Fruit fly (Drosophila melanogaster) Kc167 (cell line): Measurements from ENCODE around the gene Pxd.

Experiments
- Myc ChIP-seq: fragments of >200 bp; optimal IDR thresholded peaks from 2 replicates; lab custom pipeline; 2017; ENCODE audit warnings: missing external identifiers
- Sin3A ChIP-seq: fragments of >200 bp; optimal IDR thresholded peaks from 2 replicates; lab custom pipeline; 2018; ENCODE audit warnings: missing external identifiers
- h ChIP-seq: fragments of >200 bp; optimal IDR thresholded peaks from 3 replicates; lab custom pipeline; 2018; ENCODE audit warnings: missing external identifiers
- insv ChIP-seq: fragments of >200 bp; optimal IDR thresholded peaks from 3 replicates; lab custom pipeline; 2018; ENCODE audit warnings: missing external identifiers
- psq ChIP-seq: fragments of >200 bp; optimal IDR thresholded peaks from 2 replicates; lab custom pipeline; 2017; ENCODE audit warnings: missing external identifiers
- ttk ChIP-seq: sonication (Bioruptor generic); optimal IDR thresholded peaks from 2 replicates; lab custom pipeline; 2017; ENCODE audit warnings: missing external identifiers

Gene Pxd

dm6 chr3R:17007336-17007735 is 7.0 kb upstream of the Pxd start:
- no peak for TF ChIP-seq Myc (lab: Kevin White, UChicago)
- no peak for TF ChIP-seq h (lab: Kevin White, UChicago)
- TF ChIP-seq psq: no peak
- TF ChIP-seq ttk (lab: Kevin White, UChicago): no peak
- TF ChIP-seq Sin3A: no peak
- TF ChIP-seq insv (lab: Kevin White, UChicago): no peak

DNA sequence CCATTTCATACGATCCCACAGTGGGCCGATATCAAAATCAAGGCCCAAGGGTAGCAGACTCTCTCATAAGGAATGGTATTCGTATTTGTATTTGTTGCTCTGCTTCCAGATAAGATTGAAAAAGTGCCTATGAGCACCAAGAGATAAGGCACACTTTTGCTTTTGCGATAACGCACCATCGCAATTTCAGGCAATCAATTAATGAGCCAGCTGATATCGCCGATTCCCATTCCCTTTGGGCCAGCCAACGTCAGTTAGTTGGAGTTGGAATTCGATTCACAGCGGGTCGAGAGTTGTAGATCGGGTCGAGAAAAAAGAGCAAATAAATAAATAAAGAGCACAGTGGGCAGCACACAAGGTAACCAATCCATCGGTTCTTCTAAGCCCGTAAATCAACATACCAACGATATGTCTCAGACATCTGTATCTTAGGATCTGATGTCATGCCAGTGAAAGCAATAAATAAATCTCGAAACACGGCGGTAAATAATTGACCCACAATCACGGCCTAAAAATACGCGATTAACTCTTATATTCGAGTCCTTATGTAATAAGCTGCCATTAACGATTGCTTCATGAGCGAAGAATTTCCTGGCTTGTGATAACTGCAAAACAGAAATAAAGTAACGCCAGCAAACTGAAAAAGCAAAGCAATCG is 6.2 kb upstream of the Pxd start, which contains the start of gene CG8907:
Gene CG8907 (plus strand): TSS at position 252 of the 657 bp plus-strand sequence.
- TF ChIP-seq psq (no peak), h (lab: Kevin White, UChicago) (no peak), insv (lab: Kevin White, UChicago) (no peak), Sin3A (no peak)

DNA sequence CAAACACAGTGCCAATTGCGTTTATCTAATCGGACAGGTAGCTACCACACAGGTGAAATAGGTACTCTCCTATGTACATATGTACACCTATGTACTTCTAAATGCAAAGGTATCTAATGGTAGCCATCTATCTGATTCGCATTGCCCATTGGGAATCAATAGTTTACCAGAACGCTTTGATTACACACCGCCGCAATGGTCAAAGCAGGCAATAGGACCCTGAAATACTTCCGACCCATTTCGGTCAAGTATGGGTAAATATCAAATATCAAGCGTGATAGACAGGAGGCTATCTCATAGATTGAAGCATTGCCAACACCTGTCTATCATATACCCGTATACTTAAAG is 5.7 kb upstream of the Pxd start:
- TF ChIP-seq ttk (lab: Kevin White, UChicago) (no peak), insv (lab: Kevin White, UChicago) (no peak)

DNA sequence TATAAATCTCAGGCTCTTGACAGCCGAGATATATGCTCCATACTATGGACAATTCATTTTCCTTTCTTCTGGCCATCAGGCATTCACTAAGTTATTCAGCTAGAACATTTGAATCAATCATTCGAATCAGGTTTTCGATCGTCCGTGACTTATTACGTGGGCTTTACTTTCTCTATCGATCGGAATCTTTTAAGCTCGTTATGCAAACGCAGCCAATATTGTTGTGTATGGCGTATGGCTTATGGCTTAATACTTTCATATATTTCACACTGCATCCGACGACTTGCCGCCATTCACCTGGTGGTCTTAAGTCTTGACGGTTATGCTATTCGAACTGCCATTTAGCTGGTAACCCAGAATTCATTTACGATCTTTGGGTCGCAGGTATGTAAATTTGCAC is 1.8 kb downstream of the Pxd start:
- no peak for TF ChIP-seq psq
- TF ChIP-seq insv (lab: Kevin White, UChicago): no peak
- no peak for TF ChIP-seq Sin3A
- TF ChIP-seq Myc (lab: Kevin White, UChicago): no peak
- TF ChIP-seq ttk (lab: Kevin White, UChicago): no peak
- no peak for TF ChIP-seq h (lab: Kevin White, UChicago)

dm6 chr3R:17018902-17019527 is 4.6 kb downstream of the Pxd start:
- no peak for TF ChIP-seq Myc (lab: Kevin White, UChicago)
- TF ChIP-seq Sin3A: no peak
- no peak for TF ChIP-seq ttk (lab: Kevin White, UChicago)

- TF ChIP-seq Myc (lab: Kevin White, UChicago) (no peak), insv (lab: Kevin White, UChicago) (no peak), psq (no peak), h (lab: Kevin White, UChicago) (no peak), ttk (lab: Kevin White, UChicago) (no peak), Sin3A (no peak)
Measured at dm6 chr3R:17020956-17021355, 6.6 kb downstream of the Pxd start, which contains the start of gene Adsl. Adsl (minus strand) TSS chr3R:17021120.

DNA sequence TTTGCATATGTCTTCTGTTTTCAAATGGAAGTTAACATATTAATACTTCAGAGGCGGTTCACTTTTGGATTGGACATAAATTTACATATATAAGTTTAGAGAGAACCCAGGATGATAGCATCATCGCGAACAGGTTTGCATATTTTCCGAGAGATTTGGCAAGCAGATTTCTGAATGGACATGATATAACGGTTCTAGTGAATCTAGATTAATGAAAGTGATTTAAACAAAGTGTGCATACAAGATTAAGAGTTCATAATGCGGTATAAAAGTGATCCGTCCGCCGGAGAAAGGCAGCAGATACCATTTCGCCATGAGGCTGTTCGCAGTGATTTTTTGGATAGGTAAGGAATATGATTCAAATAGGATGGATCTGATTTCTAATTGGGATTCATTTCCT is 14.0 kb downstream of the Pxd start, which contains the start of gene CG5225:
Gene CG5225 (plus strand): TSS at position 301 of the 400 bp plus-strand sequence.
- TF ChIP-seq insv (lab: Kevin White, UChicago): no peak
- no peak for TF ChIP-seq Sin3A
- no peak for TF ChIP-seq ttk (lab: Kevin White, UChicago)
- TF ChIP-seq Myc (lab: Kevin White, UChicago): no peak
- TF ChIP-seq h (lab: Kevin White, UChicago): no peak
- TF ChIP-seq psq: no peak

DNA sequence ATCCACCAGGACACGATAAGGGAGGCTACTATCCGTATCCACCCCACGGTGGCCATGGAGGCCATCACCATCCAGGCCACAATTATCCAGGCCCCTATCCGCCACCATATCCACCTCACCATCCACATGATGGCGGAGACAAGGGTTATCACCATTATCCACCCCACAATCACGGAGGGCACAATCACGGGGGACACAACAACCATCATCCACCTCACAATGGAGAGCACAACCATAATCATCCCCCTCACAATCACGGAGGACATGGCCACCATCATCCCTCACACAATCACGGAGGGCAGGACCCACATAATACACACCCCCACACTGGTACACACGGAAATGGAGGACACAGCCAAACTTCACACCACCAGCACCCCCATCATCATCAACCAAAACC is 15.4 kb downstream of the Pxd start:
- TF ChIP-seq ttk (lab: Kevin White, UChicago) (no peak), insv (lab: Kevin White, UChicago) (no peak), Myc (lab: Kevin White, UChicago) (no peak), Sin3A (no peak), psq (no peak), h (lab: Kevin White, UChicago) (no peak)

dm6 chr3R:17031502-17031901 is 17.1 kb downstream of the Pxd start, which contains the start of gene CG31268:
CG31268 (plus strand) TSS chr3R:17031802.
- TF ChIP-seq ttk (lab: Kevin White, UChicago) (no peak), Myc (lab: Kevin White, UChicago) (no peak), h (lab: Kevin White, UChicago) (no peak), psq (no peak), insv (lab: Kevin White, UChicago) (no peak), Sin3A (no peak)

dm6 chr3R:17035945-17036344 is 21.6 kb downstream of the Pxd start, which contains the start of gene CG4009:
CG4009 (minus strand) TSS chr3R:17036045.
- TF ChIP-seq Sin3A (no peak), Myc (lab: Kevin White, UChicago) (no peak), psq (no peak), ttk (lab: Kevin White, UChicago) (no peak), h (lab: Kevin White, UChicago) (no peak), insv (lab: Kevin White, UChicago) (no peak)

DNA sequence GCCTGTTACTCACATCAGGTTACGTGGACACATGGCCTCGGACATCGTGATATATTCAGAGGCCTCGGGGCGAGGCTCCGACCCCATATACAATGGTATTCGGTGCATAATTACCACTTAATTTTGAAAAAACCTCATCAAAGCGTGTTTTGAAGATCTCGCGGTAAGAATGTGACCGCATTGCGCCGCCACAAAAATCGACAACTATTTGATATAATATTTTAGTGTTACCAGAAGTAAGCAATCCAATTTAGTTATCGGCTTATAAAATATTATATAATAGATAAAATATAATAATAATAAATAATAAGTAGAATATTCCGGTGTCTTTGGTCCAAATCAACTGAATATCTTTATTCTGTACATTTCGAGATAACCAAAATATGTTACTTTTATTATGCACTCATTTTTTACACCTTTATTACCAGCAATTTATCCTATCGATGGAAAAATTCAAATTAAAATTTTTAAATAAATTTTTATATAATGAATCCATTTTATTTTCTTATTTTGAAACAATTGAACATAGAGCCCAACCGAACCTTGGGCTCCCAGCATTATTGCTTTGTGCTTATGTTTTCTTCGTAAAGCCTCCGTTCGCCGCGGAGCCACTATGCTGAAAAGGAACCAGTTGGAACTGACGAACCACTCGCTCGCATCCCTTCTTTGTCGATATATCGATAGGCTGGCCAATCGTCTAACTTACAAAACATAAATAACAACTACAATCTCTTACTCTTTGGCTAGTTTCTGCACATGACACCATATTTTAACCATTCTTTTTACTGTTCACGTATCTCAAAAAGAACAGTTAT is 25.8 kb downstream of the Pxd start, which contains the start of the genes CG18213 and Trm7-32:
Gene CG18213 (minus strand): TSS at position 211 of the 815 bp plus-strand sequence.
Gene Trm7-32 (plus strand): TSS at position 690 of the 815 bp plus-strand sequence.
- TF ChIP-seq Myc (lab: Kevin White, UChicago): no peak
- TF ChIP-seq Sin3A: no peak
- no peak for TF ChIP-seq psq
- TF ChIP-seq insv (lab: Kevin White, UChicago): no peak
- TF ChIP-seq ttk (lab: Kevin White, UChicago): no peak
- no peak for TF ChIP-seq h (lab: Kevin White, UChicago)
